Fruit fly (Drosophila melanogaster) whole organism, prepupa: Measurements from ENCODE around the gene Ppi1.

ENCODE experiments used
- CG11294 ChIP-seq: fragments of 200-800 bp; sonication (Bioruptor generic); IDR thresholded peaks from 2 replicates; pipeline ENCODE4 v1.3.6; 2022; ENCODE audit warnings: missing biosample characterization, missing genetic modification characterization
- CG11762 ChIP-seq: fragments of 200-800 bp; sonication (Bioruptor generic); optimal IDR thresholded peaks from 3 replicates; lab custom pipeline; 2016; ENCODE audit warnings: missing biosample characterization, missing genetic modification characterization; ENCODE audit not compliant: insufficient read depth
- CG15336 ChIP-seq: fragments of 200-800 bp; sonication (Bioruptor generic); IDR thresholded peaks from 2 replicates; pipeline ENCODE4 v1.3.6; 2022; ENCODE audit warnings: missing biosample characterization, missing genetic modification characterization
- CG16779 ChIP-seq: fragments of 200-800 bp; sonication (Bioruptor generic); optimal IDR thresholded peaks from 3 replicates; lab custom pipeline; 2017; ENCODE audit warnings: missing biosample characterization, mild to moderate bottlenecking, missing genetic modification characterization
- CG3032 ChIP-seq: fragments of 200-800 bp; optimal IDR thresholded peaks from 2 replicates; lab custom pipeline; 2019; ENCODE audit warnings: missing biosample characterization, mild to moderate bottlenecking, missing genetic modification characterization, moderate library complexity
- CG31627 ChIP-seq: fragments of 200-800 bp; sonication (Bioruptor generic); optimal IDR thresholded peaks from 3 replicates; lab custom pipeline; 2016; ENCODE audit warnings: missing biosample characterization, missing genetic modification characterization
- CG32006 ChIP-seq: fragments of 200-800 bp; sonication (Bioruptor generic); optimal IDR thresholded peaks from 3 replicates; lab custom pipeline; 2017; ENCODE audit warnings: missing biosample characterization, mild to moderate bottlenecking, missing genetic modification characterization
- CG34406 ChIP-seq: fragments of 200-800 bp; sonication (Bioruptor generic); optimal IDR thresholded peaks from 3 replicates; lab custom pipeline; 2016; ENCODE audit warnings: missing biosample characterization, missing genetic modification characterization
- CG3919 ChIP-seq: fragments of 200-800 bp; sonication (Bioruptor generic); optimal IDR thresholded peaks from 3 replicates; lab custom pipeline; 2016; ENCODE audit warnings: missing biosample characterization, missing genetic modification characterization
- CG6163 ChIP-seq: fragments of 200-800 bp; sonication (Bioruptor generic); IDR thresholded peaks from 3 replicates; pipeline ENCODE4 v1.3.6; 2022; ENCODE audit warnings: missing biosample characterization, missing genetic modification characterization
- CG6276 ChIP-seq: fragments of 200-800 bp; sonication (Bioruptor generic); optimal IDR thresholded peaks from 2 replicates; lab custom pipeline; 2017; ENCODE audit warnings: missing biosample characterization, mild to moderate bottlenecking, missing genetic modification characterization
- CG6792 ChIP-seq: fragments of 200-800 bp; sonication (Bioruptor generic); optimal IDR thresholded peaks from 3 replicates; lab custom pipeline; 2016; ENCODE audit warnings: missing biosample characterization, missing genetic modification characterization
- CG6808 ChIP-seq: fragments of 200-800 bp; sonication (Bioruptor generic); optimal IDR thresholded peaks from 3 replicates; lab custom pipeline; 2017; ENCODE audit warnings: missing biosample characterization, missing genetic modification characterization, mild to moderate bottlenecking, moderate library complexity, missing genetic modification reagents
- CG6854 ChIP-seq: fragments of 200-800 bp; sonication (Bioruptor generic); optimal IDR thresholded peaks from 2 replicates; lab custom pipeline; 2017; ENCODE audit warnings: missing biosample characterization, mild to moderate bottlenecking, missing genetic modification characterization
- CG7368 ChIP-seq: fragments of 200-800 bp; sonication (Bioruptor generic); optimal IDR thresholded peaks from 3 replicates; lab custom pipeline; 2016; ENCODE audit warnings: missing biosample characterization, missing genetic modification characterization
- CG8119 ChIP-seq: fragments of 200-800 bp; sonication (Bioruptor generic); IDR thresholded peaks from 3 replicates; pipeline ENCODE4 v1.3.6; 2022; ENCODE audit warnings: missing biosample characterization, missing genetic modification characterization
- CG9139 ChIP-seq: fragments of 200-800 bp; sonication (Bioruptor generic); optimal IDR thresholded peaks from 3 replicates; lab custom pipeline; 2017; ENCODE audit warnings: missing biosample characterization, mild to moderate bottlenecking, missing genetic modification characterization
- Eip75B ChIP-seq: fragments of 200-800 bp; sonication (Bioruptor generic); optimal IDR thresholded peaks from 3 replicates; lab custom pipeline; 2016; ENCODE audit warnings: missing biosample characterization, missing genetic modification characterization
- Eip78C ChIP-seq: fragments of 200-800 bp; sonication (Bioruptor generic); peaks from one replicate; lab custom pipeline; 2016; ENCODE audit warnings: missing biosample characterization, missing genetic modification characterization
- Eip93F ChIP-seq: fragments of 200-800 bp; sonication (Bioruptor generic); optimal IDR thresholded peaks from 2 replicates; lab custom pipeline; 2016; ENCODE audit warnings: missing biosample characterization, mild to moderate bottlenecking, missing genetic modification characterization
- Gug ChIP-seq: fragments of 200-800 bp; sonication (Bioruptor generic); IDR thresholded peaks from 2 replicates; pipeline ENCODE4 v1.3.6; 2022; ENCODE audit warnings: missing biosample characterization, missing genetic modification characterization
- Hr38 ChIP-seq: sonication (Bioruptor generic); optimal IDR thresholded peaks from 2 replicates; lab custom pipeline; 2016; ENCODE audit warnings: missing biosample characterization, missing genetic modification characterization
- Hr39 ChIP-seq: fragments of 200-800 bp; sonication (Bioruptor generic); optimal IDR thresholded peaks from 2 replicates; lab custom pipeline; 2016; ENCODE audit warnings: missing biosample characterization, missing genetic modification characterization
- Hr4 ChIP-seq: fragments of 200-800 bp; sonication (Bioruptor generic); optimal IDR thresholded peaks from 3 replicates; lab custom pipeline; 2016; ENCODE audit warnings: missing biosample characterization, missing genetic modification characterization
- Lpt ChIP-seq: fragments of 200-800 bp; sonication (Bioruptor generic); optimal IDR thresholded peaks from 3 replicates; lab custom pipeline; 2016; ENCODE audit warnings: missing biosample characterization, missing genetic modification characterization
- Met ChIP-seq: fragments of 200-800 bp; sonication (Bioruptor generic); optimal IDR thresholded peaks from 3 replicates; lab custom pipeline; 2016; ENCODE audit warnings: missing biosample characterization, missing genetic modification characterization
- OdsH ChIP-seq: fragments of 200-800 bp; sonication (Bioruptor generic); optimal IDR thresholded peaks from 3 replicates; lab custom pipeline; 2016; ENCODE audit warnings: missing biosample characterization, missing genetic modification characterization
- Sox102F ChIP-seq: fragments of 200-800 bp; sonication (Bioruptor generic); optimal IDR thresholded peaks from 2 replicates; lab custom pipeline; 2016; ENCODE audit warnings: missing biosample characterization, mild to moderate bottlenecking, missing genetic modification characterization
- Sox14 ChIP-seq: fragments of 200-800 bp; sonication (Bioruptor generic); optimal IDR thresholded peaks from 3 replicates; lab custom pipeline; 2016; ENCODE audit warnings: missing biosample characterization, missing genetic modification characterization
- cyc ChIP-seq: fragments of 200-800 bp; sonication (Bioruptor generic); optimal IDR thresholded peaks from 3 replicates; lab custom pipeline; 2016; ENCODE audit warnings: missing biosample characterization, missing genetic modification characterization
- dac ChIP-seq: fragments of 200-800 bp; sonication (Bioruptor generic); optimal IDR thresholded peaks from 2 replicates; lab custom pipeline; 2017; ENCODE audit warnings: missing biosample characterization, mild to moderate bottlenecking, missing genetic modification characterization
- dsx ChIP-seq: fragments of 200-800 bp; optimal IDR thresholded peaks from 3 replicates; lab custom pipeline; 2019; ENCODE audit warnings: missing biosample characterization, mild to moderate bottlenecking, missing genetic modification characterization, moderate library complexity; ENCODE audit not compliant: poor library complexity, severe bottlenecking
- eg ChIP-seq: fragments of 200-800 bp; sonication (Bioruptor generic); IDR thresholded peaks from 3 replicates; pipeline ENCODE4 v1.3.6; 2022; ENCODE audit warnings: missing biosample characterization, missing genetic modification characterization
- esn ChIP-seq: fragments of 200-800 bp; sonication (Bioruptor generic); optimal IDR thresholded peaks from 2 replicates; lab custom pipeline; 2016; ENCODE audit warnings: missing biosample characterization, mild to moderate bottlenecking, missing genetic modification characterization, moderate library complexity
- fd85E ChIP-seq: fragments of 200-800 bp; sonication (Bioruptor generic); optimal IDR thresholded peaks from 3 replicates; lab custom pipeline; 2016; ENCODE audit warnings: missing biosample characterization, missing genetic modification characterization
- lz ChIP-seq: fragments of 200-800 bp; sonication (Bioruptor generic); optimal IDR thresholded peaks from 3 replicates; lab custom pipeline; 2016; ENCODE audit warnings: missing biosample characterization, missing genetic modification characterization
- net ChIP-seq: fragments of 200-800 bp; sonication (Bioruptor generic); optimal IDR thresholded peaks from 3 replicates; lab custom pipeline; 2016; ENCODE audit warnings: missing biosample characterization, missing genetic modification characterization
- salr ChIP-seq, 2 experiments: fragments of 200-800 bp; sonication (Bioruptor generic); optimal IDR thresholded peaks; 3 replicates each; lab custom pipeline; 2016 to 2018; ENCODE audit warnings: missing biosample characterization in 2 of 2, missing genetic modification characterization in 2 of 2, mild to moderate bottlenecking in 1 of 2
- spab ChIP-seq: fragments of 200-800 bp; sonication (Bioruptor generic); optimal IDR thresholded peaks from 2 replicates; lab custom pipeline; 2017; ENCODE audit warnings: missing biosample characterization, mild to moderate bottlenecking, missing genetic modification characterization, missing genetic modification reagents
- ss ChIP-seq, 2 experiments: fragments of 200-800 bp; sonication (Bioruptor generic); optimal IDR thresholded peaks; 2 replicates in 1 of 2; 3 replicates in 1 of 2; lab custom pipeline; 2017 to 2018; ENCODE audit warnings: mild to moderate bottlenecking in 2 of 2, missing biosample characterization in 2 of 2, missing genetic modification characterization in 2 of 2, moderate library complexity in 1 of 2
- svp ChIP-seq: fragments of 200-800 bp; sonication (Bioruptor generic); peaks from one replicate; lab custom pipeline; 2016; ENCODE audit warnings: missing biosample characterization, missing genetic modification characterization
- topi ChIP-seq: fragments of 200-800 bp; sonication (Bioruptor generic); optimal IDR thresholded peaks from 3 replicates; lab custom pipeline; 2016; ENCODE audit warnings: missing biosample characterization, missing genetic modification characterization
- vri ChIP-seq: fragments of 200-800 bp; sonication (Bioruptor generic); optimal IDR thresholded peaks from 3 replicates; lab custom pipeline; 2016; ENCODE audit warnings: missing biosample characterization, mild to moderate bottlenecking, missing genetic modification characterization

Gene Ppi1

DNA sequence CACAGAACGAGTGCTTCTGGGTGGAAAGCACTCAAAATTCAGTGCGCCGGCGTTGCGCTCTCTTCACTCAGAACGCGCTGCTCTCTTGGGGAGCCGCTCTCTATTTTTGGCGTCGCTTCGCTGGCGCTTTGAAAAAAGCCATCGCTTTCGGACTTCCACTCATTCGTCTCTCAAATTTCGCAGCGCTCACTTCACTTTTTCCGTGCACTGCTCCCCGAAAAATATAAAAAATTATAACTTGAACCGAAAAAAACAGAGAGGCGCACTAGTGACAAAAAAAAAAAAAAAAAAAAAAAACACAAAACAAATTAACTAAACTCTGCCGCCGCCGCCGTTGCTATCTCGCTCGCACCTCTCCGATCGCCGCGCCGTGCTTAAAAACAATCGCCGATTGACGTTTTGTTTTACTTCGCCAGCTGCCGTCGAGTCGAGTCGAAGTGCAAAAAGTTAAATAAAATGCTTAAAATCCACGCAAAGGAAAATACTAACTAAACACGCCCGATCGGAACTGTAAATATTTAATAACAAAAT is 29.5 kb downstream of the Ppi1 start:
- TF ChIP-seq Hr38 (GFP tag; lab: Kevin White, UChicago), result no peak
- TF ChIP-seq eg (GFP tag; lab: Robert Waterston, UW), result peak; percentile 82
- no peak for TF ChIP-seq salr (GFP tag; optimal IDR thresholded peaks at IDR 0.05; lab: Kevin White, UChicago)
- no peak for TF ChIP-seq Hr39
- peak; percentile 61 for TF ChIP-seq net (GFP tag; lab: Kevin White, UChicago)
- no peak for TF ChIP-seq cyc
- peak; percentile 42 for TF ChIP-seq esn (GFP tag; lab: Kevin White, UChicago)
- peak; percentile 61 for TF ChIP-seq CG16779 (tag; lab: Kevin White, UChicago)
- peak; percentile 34 to 54 for TF ChIP-seq ss (GFP tag; optimal IDR thresholded peaks at IDR 0.05; lab: Kevin White, UChicago)
- TF ChIP-seq Lpt, result peak; percentile 22
- no peak for TF ChIP-seq OdsH
- peak; percentile 30 for TF ChIP-seq CG9139 (GFP tag; lab: Kevin White, UChicago)
- no peak for TF ChIP-seq CG31627 (GFP tag; lab: Kevin White, UChicago)
- peak; percentile 85 for TF ChIP-seq svp (GFP tag; lab: Kevin White, UChicago)
- TF ChIP-seq CG6792 (GFP tag; lab: Kevin White, UChicago), result peak; percentile 31
- TF ChIP-seq Met (GFP tag; lab: Kevin White, UChicago), result peak; percentile 39
- peak; percentile 12 for TF ChIP-seq CG6276 (GFP tag; lab: Kevin White, UChicago)
- TF ChIP-seq Eip78C (GFP tag; lab: Kevin White, UChicago), result peak; percentile 79
- TF ChIP-seq CG6163 (GFP tag; lab: Robert Waterston, UW), result peak; percentile 84
- TF ChIP-seq CG6808, result no peak
- TF ChIP-seq topi (GFP tag; lab: Kevin White, UChicago), result peak; percentile 19
- no peak for TF ChIP-seq CG11294
- no peak for TF ChIP-seq dac (GFP tag; lab: Kevin White, UChicago)
- TF ChIP-seq CG6854, result peak; percentile 51
- TF ChIP-seq CG11762 (GFP tag; lab: Kevin White, UChicago), result no peak
- TF ChIP-seq spab (GFP tag; lab: Kevin White, UChicago), result no peak
- peak; percentile 16 for TF ChIP-seq fd85E (GFP tag; lab: Kevin White, UChicago)
- peak; percentile 21 for TF ChIP-seq CG3919 (GFP tag; lab: Kevin White, UChicago)
- peak; percentile 73 for TF ChIP-seq CG15336 (GFP tag; lab: Robert Waterston, UW)
- TF ChIP-seq CG32006 (GFP tag; lab: Kevin White, UChicago), result no peak
- TF ChIP-seq Eip93F (GFP tag; lab: Kevin White, UChicago), result peak; percentile 4
- peak; percentile 64 for TF ChIP-seq vri
- TF ChIP-seq dsx (GFP tag; lab: Kevin White, UChicago), result peak; percentile 38
- no peak for TF ChIP-seq Sox14 (GFP tag; lab: Kevin White, UChicago)
- peak; percentile 54 for TF ChIP-seq Gug (GFP tag; lab: Robert Waterston, UW)
- TF ChIP-seq Sox102F, result peak; percentile 58
- TF ChIP-seq CG34406 (GFP tag; lab: Kevin White, UChicago), result peak; percentile 21
- TF ChIP-seq lz (GFP tag; lab: Kevin White, UChicago), result peak; percentile 28
- TF ChIP-seq CG7368 (GFP tag; lab: Kevin White, UChicago), result no peak
- TF ChIP-seq CG8119 (GFP tag; lab: Robert Waterston, UW), result peak; percentile 43; the same call in 2 of the 3 replicates

DNA sequence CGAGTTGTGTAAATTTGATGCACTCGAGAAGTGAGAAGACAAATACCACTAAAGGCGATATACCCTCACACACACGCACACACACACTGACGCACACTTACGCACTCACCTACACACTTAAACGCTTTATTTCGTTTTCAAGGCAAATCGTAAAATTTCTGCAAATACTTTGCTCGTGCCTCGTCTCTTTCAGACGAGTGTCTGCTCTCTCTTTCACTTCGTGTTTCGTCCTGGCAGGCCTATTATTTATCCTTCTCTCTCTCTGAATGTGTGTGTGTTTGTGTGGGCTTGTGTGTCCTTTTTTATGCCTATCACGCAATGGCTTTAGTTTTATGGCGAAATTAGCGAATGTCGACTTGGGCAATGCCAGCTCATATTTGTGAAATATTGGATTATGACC is 30.7 kb downstream of the Ppi1 start:
- no peak for TF ChIP-seq Hr4
- TF ChIP-seq CG9139 (GFP tag; lab: Kevin White, UChicago), result no peak
- TF ChIP-seq Hr38 (GFP tag; lab: Kevin White, UChicago), result no peak
- no peak for TF ChIP-seq Eip78C (GFP tag; lab: Kevin White, UChicago)
- no peak for TF ChIP-seq Met (GFP tag; lab: Kevin White, UChicago)
- TF ChIP-seq Eip75B (GFP tag; lab: Kevin White, UChicago), result no peak
- TF ChIP-seq Eip93F (GFP tag; lab: Kevin White, UChicago), result no peak
- no peak for TF ChIP-seq CG6854
- no peak for TF ChIP-seq vri
- TF ChIP-seq CG3032 (tag; lab: Kevin White, UChicago), result no peak
